Worm (Caenorhabditis elegans) whole organism, young adult: ENCODE data around the gene asp-2.

Experiments
- B0019.2 ChIP-seq: fragments of 200-800 bp; sonication (Bioruptor generic); conservative IDR thresholded peaks from 2 replicates; pipeline ENCODE4 v1.3.6; 2022; ENCODE audit warnings: missing genetic modification reagents, missing genetic modification characterization, missing compliant biosample characterization
- B0035.1 ChIP-seq: sonication (generic microtip); optimal IDR thresholded peaks from 2 replicates; lab custom pipeline; 2016; ENCODE audit warnings: missing genetic modification characterization, mild to moderate bottlenecking, missing compliant biosample characterization, missing genotype, missing genetic modification reagents
- B0261.1 ChIP-seq: sonication (generic microtip); optimal IDR thresholded peaks from 2 replicates; lab custom pipeline; 2016; ENCODE audit warnings: mild to moderate bottlenecking, missing genetic modification characterization, moderate library complexity, missing compliant biosample characterization
- D2030.7 ChIP-seq: fragments of 200-800 bp; sonication (Bioruptor generic); IDR thresholded peaks from 2 replicates; pipeline ENCODE4 v1.3.6; 2022; ENCODE audit warnings: missing genetic modification reagents, missing genetic modification characterization, missing compliant biosample characterization
- F23B12.7 ChIP-seq: sonication (generic microtip); optimal IDR thresholded peaks from 2 replicates; lab custom pipeline; 2017; ENCODE audit warnings: missing genetic modification characterization, mild to moderate bottlenecking, missing compliant biosample characterization, antibody characterized with exemption, moderate library complexity; ENCODE audit not compliant: insufficient read depth
- F33H1.4 ChIP-seq: fragments of 200-800 bp; sonication (Bioruptor generic); IDR thresholded peaks from 2 replicates; pipeline ENCODE4 v1.3.6; 2022; ENCODE audit warnings: missing genetic modification reagents, missing genetic modification characterization, missing compliant biosample characterization
- F39B2.1 ChIP-seq: fragments of 200-800 bp; sonication (Bioruptor generic); IDR thresholded peaks from 2 replicates; pipeline ENCODE4 v1.3.6; 2022; ENCODE audit warnings: missing genetic modification reagents, missing genetic modification characterization, missing compliant biosample characterization
- F55B11.4 ChIP-seq: sonication (generic microtip); optimal IDR thresholded peaks from 2 replicates; lab custom pipeline; 2016; ENCODE audit warnings: missing compliant biosample characterization, missing genetic modification characterization, borderline replicate concordance; ENCODE audit not compliant: insufficient read depth
- F57A8.1 ChIP-seq: fragments of 200-800 bp; sonication (Bioruptor generic); optimal IDR thresholded peaks from 2 replicates; lab custom pipeline; 2018; ENCODE audit warnings: mild to moderate bottlenecking, missing genetic modification characterization, moderate library complexity, missing compliant biosample characterization
- F57C9.4 ChIP-seq: sonication (generic microtip); optimal IDR thresholded peaks from 2 replicates; lab custom pipeline; 2017; ENCODE audit warnings: mild to moderate bottlenecking, missing genetic modification characterization, missing compliant biosample characterization
- T07F8.4 ChIP-seq: sonication (generic microtip); optimal IDR thresholded peaks from 2 replicates; lab custom pipeline; 2016; ENCODE audit warnings: mild to moderate bottlenecking, missing genetic modification characterization, moderate library complexity, missing compliant biosample characterization
- T26A5.8 ChIP-seq: sonication (generic microtip); optimal IDR thresholded peaks from 2 replicates; lab custom pipeline; 2016; ENCODE audit warnings: missing genetic modification characterization, missing compliant biosample characterization
- Y53G8AR.9 ChIP-seq: fragments of 200-800 bp; sonication (Bioruptor generic); conservative IDR thresholded peaks from 2 replicates; pipeline ENCODE4 v1.3.6; 2022; ENCODE audit warnings: missing genetic modification reagents, missing genetic modification characterization, missing compliant biosample characterization
- Y67H2A.10 ChIP-seq: fragments of 200-800 bp; sonication (Bioruptor generic); conservative IDR thresholded peaks from 2 replicates; pipeline ENCODE4 v1.3.6; 2022; ENCODE audit warnings: missing genetic modification reagents, missing genetic modification characterization, missing compliant biosample characterization
- akir-1 ChIP-seq: fragments of 200-800 bp; sonication (Bioruptor generic); optimal IDR thresholded peaks from 2 replicates; lab custom pipeline; 2018; ENCODE audit warnings: mild to moderate bottlenecking, missing genetic modification characterization, moderate library complexity, missing compliant biosample characterization
- ama-1 ChIP-seq, 3 experiments: fragments of 150-350 bp in 1 of 3; sonication (generic microtip) in 2 of 3; optimal IDR thresholded peaks; 2 replicates each; lab custom pipeline; 2014 to 2018; ENCODE audit warnings: missing biosample characterization in 2 of 3, missing genetic modification characterization in 2 of 3, missing genetic modification reagents in 2 of 3
- aptf-3 ChIP-seq: fragments of 200-800 bp; sonication (Bioruptor generic); IDR thresholded peaks from 2 replicates; pipeline ENCODE4 v1.3.6; 2022; ENCODE audit warnings: missing genetic modification characterization, missing compliant biosample characterization
- ceh-100 ChIP-seq: fragments of 200-800 bp; sonication (Bioruptor generic); IDR thresholded peaks from 2 replicates; pipeline ENCODE4 v1.3.6; 2022; ENCODE audit warnings: missing genetic modification reagents, missing genetic modification characterization, missing compliant biosample characterization
- ceh-27 ChIP-seq: fragments of 200-800 bp; sonication (Bioruptor generic); optimal IDR thresholded peaks from 2 replicates; lab custom pipeline; 2018; ENCODE audit warnings: mild to moderate bottlenecking, missing genetic modification characterization, moderate library complexity, missing compliant biosample characterization
- dox-1 ChIP-seq: fragments of 200-800 bp; sonication (Bioruptor generic); IDR thresholded peaks from 2 replicates; pipeline ENCODE4 v1.3.6; 2022; ENCODE audit warnings: missing genetic modification reagents, missing genetic modification characterization, missing compliant biosample characterization
- dpff-1 ChIP-seq: sonication (generic microtip); optimal IDR thresholded peaks from 2 replicates; lab custom pipeline; 2017; ENCODE audit warnings: mild to moderate bottlenecking, missing genetic modification characterization, missing compliant biosample characterization
- dpl-1 ChIP-seq: fragments of 150-350 bp; optimal IDR thresholded peaks from 2 replicates; lab custom pipeline; 2014; ENCODE audit warnings: missing biosample characterization, missing genetic modification reagents, missing genetic modification characterization
- egl-18 ChIP-seq: fragments of 200-800 bp; sonication (Bioruptor generic); IDR thresholded peaks from 2 replicates; pipeline ENCODE4 v1.3.6; 2022; ENCODE audit warnings: missing genetic modification reagents, missing genetic modification characterization, missing compliant biosample characterization
- ekl-4 ChIP-seq: fragments of 200-800 bp; sonication (Bioruptor generic); IDR thresholded peaks from 2 replicates; pipeline ENCODE4 v1.3.6; 2022; ENCODE audit warnings: missing genetic modification reagents, missing genetic modification characterization, missing compliant biosample characterization
- ets-4 ChIP-seq: fragments of 200-800 bp; sonication (Bioruptor generic); optimal IDR thresholded peaks from 2 replicates; lab custom pipeline; 2018; ENCODE audit warnings: mild to moderate bottlenecking, missing genetic modification characterization, missing compliant biosample characterization
- hlh-12 ChIP-seq: sonication (generic microtip); optimal IDR thresholded peaks from 2 replicates; lab custom pipeline; 2016; ENCODE audit warnings: missing genetic modification characterization, missing compliant biosample characterization
- hmg-1.2 ChIP-seq: fragments of 200-800 bp; sonication (Bioruptor generic); IDR thresholded peaks from 2 replicates; pipeline ENCODE4 v1.3.6; 2022; ENCODE audit warnings: missing genetic modification reagents, missing genetic modification characterization, missing compliant biosample characterization
- lin-26 ChIP-seq: fragments of 200-800 bp; sonication (Bioruptor generic); IDR thresholded peaks from 2 replicates; pipeline ENCODE4 v1.3.6; 2022; ENCODE audit warnings: missing genetic modification reagents, missing genetic modification characterization, missing compliant biosample characterization
- lin-40 ChIP-seq: sonication (generic microtip); optimal IDR thresholded peaks from 2 replicates; lab custom pipeline; 2016; ENCODE audit warnings: missing genetic modification characterization, mild to moderate bottlenecking, missing compliant biosample characterization, missing genotype, missing genetic modification reagents
- lsl-1 ChIP-seq: fragments of 200-800 bp; sonication (Bioruptor generic); optimal IDR thresholded peaks from 2 replicates; lab custom pipeline; 2018; ENCODE audit warnings: mild to moderate bottlenecking, missing genetic modification characterization, moderate library complexity, missing compliant biosample characterization
- mel-28 ChIP-seq: sonication (generic microtip); optimal IDR thresholded peaks from 2 replicates; lab custom pipeline; 2016; ENCODE audit warnings: borderline replicate concordance, mild to moderate bottlenecking, missing genetic modification characterization, missing compliant biosample characterization
- nfya-1 ChIP-seq: sonication (generic microtip); optimal IDR thresholded peaks from 2 replicates; lab custom pipeline; 2017; ENCODE audit warnings: antibody characterized with exemption, missing compliant biosample characterization, missing genetic modification characterization, borderline replicate concordance; ENCODE audit not compliant: insufficient read depth
- nfya-2 ChIP-seq: fragments of 200-800 bp; sonication (Bioruptor generic); IDR thresholded peaks from 2 replicates; pipeline ENCODE4 v1.3.6; 2022; ENCODE audit warnings: missing genetic modification reagents, missing genetic modification characterization, missing compliant biosample characterization
- nhr-120 ChIP-seq: fragments of 200-800 bp; sonication (Bioruptor generic); IDR thresholded peaks from 2 replicates; pipeline ENCODE4 v1.3.6; 2022; ENCODE audit warnings: missing genetic modification characterization, missing compliant biosample characterization
- nhr-179 ChIP-seq: sonication (generic microtip); optimal IDR thresholded peaks from 2 replicates; lab custom pipeline; 2016; ENCODE audit warnings: mild to moderate bottlenecking, missing genetic modification characterization, missing compliant biosample characterization
- pbrm-1 ChIP-seq: fragments of 200-800 bp; sonication (Bioruptor generic); IDR thresholded peaks from 2 replicates; pipeline ENCODE4 v1.3.6; 2022; ENCODE audit warnings: missing genetic modification reagents, missing genetic modification characterization, missing compliant biosample characterization
- pha-4 ChIP-seq: fragments of 150-350 bp; sonication (generic microtip); optimal IDR thresholded peaks from 2 replicates; lab custom pipeline; 2014; ENCODE audit warnings: missing biosample characterization, missing genetic modification reagents, missing genetic modification characterization
- rcor-1 ChIP-seq: fragments of 200-800 bp; sonication (Bioruptor generic); IDR thresholded peaks from 2 replicates; pipeline ENCODE4 v1.3.6; 2022; ENCODE audit warnings: missing genetic modification reagents, missing genetic modification characterization, missing compliant biosample characterization
- rec-8 ChIP-seq, 2 experiments: sonication (generic microtip); optimal IDR thresholded peaks; 2 replicates each; lab custom pipeline; 2016; ENCODE audit warnings: mild to moderate bottlenecking in 2 of 2, missing genetic modification characterization in 2 of 2, missing genetic modification reagents in 2 of 2, missing genotype in 2 of 2, missing biosample characterization in 1 of 2, missing compliant biosample characterization in 1 of 2, moderate library complexity in 1 of 2
- rpc-1 ChIP-seq, 2 experiments: fragments of 150-350 bp in 1 of 2; sonication (generic microtip) in 1 of 2; optimal IDR thresholded peaks; 2 replicates each; lab custom pipeline; 2014 to 2018; ENCODE audit warnings: missing biosample characterization in 1 of 2, missing genetic modification characterization in 1 of 2, missing genetic modification reagents in 1 of 2, missing genotype in 1 of 2
- snpc-1.3 ChIP-seq: sonication (generic microtip); optimal IDR thresholded peaks from 2 replicates; lab custom pipeline; 2017; ENCODE audit warnings: missing genetic modification characterization, mild to moderate bottlenecking, missing compliant biosample characterization, antibody characterized with exemption, moderate library complexity, missing genotype, missing genetic modification reagents; ENCODE audit not compliant: insufficient read depth
- snpc-3.4 ChIP-seq: sonication (generic microtip); optimal IDR thresholded peaks from 2 replicates; lab custom pipeline; 2017; ENCODE audit warnings: missing genetic modification characterization, mild to moderate bottlenecking, missing compliant biosample characterization, antibody characterized with exemption, moderate library complexity, missing genotype, missing genetic modification reagents
- sptf-2 ChIP-seq: fragments of 200-800 bp; sonication (Bioruptor generic); optimal IDR thresholded peaks from 2 replicates; lab custom pipeline; 2018; ENCODE audit warnings: mild to moderate bottlenecking, missing genetic modification characterization, missing compliant biosample characterization
- xnd-1 ChIP-seq: sonication (generic microtip); optimal IDR thresholded peaks from 2 replicates; lab custom pipeline; 2016; ENCODE audit warnings: missing genotype, missing genetic modification reagents, missing genetic modification characterization, missing compliant biosample characterization
- ztf-18 ChIP-seq: sonication (generic microtip); optimal IDR thresholded peaks from 2 replicates; lab custom pipeline; 2016; ENCODE audit warnings: missing genotype, mild to moderate bottlenecking, missing genetic modification characterization, missing compliant biosample characterization
- ztf-6 ChIP-seq: fragments of 200-800 bp; sonication (Bioruptor generic); IDR thresholded peaks from 2 replicates; pipeline ENCODE4 v1.3.6; 2022; ENCODE audit warnings: missing genetic modification reagents, missing genetic modification characterization, missing compliant biosample characterization

The asp-2 gene

DNA sequence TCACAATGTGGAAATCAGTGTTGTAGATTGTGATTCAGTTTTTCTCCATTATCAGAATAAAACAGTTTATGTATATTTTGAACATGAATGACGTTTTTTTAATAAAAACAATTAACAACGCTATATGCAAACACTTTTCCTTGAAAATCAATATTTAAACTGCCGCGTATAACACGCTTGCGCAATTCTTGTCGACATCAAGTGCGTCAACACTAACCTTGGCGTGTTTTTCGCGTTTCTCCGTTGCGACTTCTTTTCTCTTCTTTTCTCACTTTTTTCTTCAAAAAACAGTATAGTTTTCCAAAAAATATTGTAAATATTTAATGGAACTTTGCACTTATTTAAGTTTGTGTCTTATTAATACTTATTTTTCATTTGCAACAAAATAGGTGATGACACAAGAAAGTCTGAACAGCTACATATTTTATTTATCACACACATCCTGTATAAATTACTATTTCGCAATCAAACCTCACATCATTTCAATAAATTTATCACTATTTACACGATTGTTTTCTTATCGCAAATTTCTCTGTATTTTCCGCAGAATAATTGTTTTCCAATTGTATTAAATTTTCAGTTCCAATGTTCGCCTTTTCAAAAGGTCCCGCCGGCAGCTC is 27.5 kb upstream of the asp-2 start, which contains the start of gene spas-1 (continued):
- TF ChIP-seq hmg-1.2, result peak; percentile 29; the same call in 1 of the 2 replicates
- TF ChIP-seq ets-4, result no peak
- TF ChIP-seq dpff-1 (tag; lab: Kevin White, UChicago), result no peak
- TF ChIP-seq F57A8.1 (GFP tag; lab: Kevin White, UChicago), result no peak
- peak; percentile 85 for TF ChIP-seq rcor-1 (GFP tag; lab: Robert Waterston, UW)
- no peak for TF ChIP-seq lin-26
- TF ChIP-seq pha-4, result peak; percentile 81
- TF ChIP-seq rec-8 (tag; optimal IDR thresholded peaks at IDR 0.05; lab: Kevin White, UChicago), result no peak
- no peak for TF ChIP-seq T07F8.4 (tag; lab: Kevin White, UChicago)
- no peak for TF ChIP-seq Y67H2A.10 (GFP tag; lab: Robert Waterston, UW)
- TF ChIP-seq nhr-179 (tag; lab: Kevin White, UChicago), result no peak
- no peak; the same call in 1 of the 2 replicates for TF ChIP-seq D2030.7 (GFP tag; lab: Robert Waterston, UW)
- peak; percentile 52 for TF ChIP-seq F33H1.4
- TF ChIP-seq ceh-100 (GFP tag; lab: Robert Waterston, UW), result peak; percentile 34; the same call in 1 of the 2 replicates
- TF ChIP-seq snpc-1.3 (tag; lab: Kevin White, UChicago), result no peak
- TF ChIP-seq F23B12.7 (tag; lab: Kevin White, UChicago), result peak; percentile 88
- no peak for TF ChIP-seq B0261.1 (tag; lab: Kevin White, UChicago)
- no peak for TF ChIP-seq F55B11.4 (tag; lab: Kevin White, UChicago)
- no peak for TF ChIP-seq B0019.2
- TF ChIP-seq dpl-1, result peak; percentile 91
- no peak for TF ChIP-seq ama-1 (optimal IDR thresholded peaks at IDR 0.05; lab: Kevin White, UChicago)
- no peak for TF ChIP-seq ama-1 (GFP tag; optimal IDR thresholded peaks at IDR 0.05; lab: Kevin White, UChicago)
- TF ChIP-seq aptf-3, result no peak
- no peak for TF ChIP-seq F39B2.1 (GFP tag; lab: Robert Waterston, UW)
- TF ChIP-seq hlh-12 (tag; lab: Kevin White, UChicago), result no peak
- TF ChIP-seq nhr-120, result no peak
- TF ChIP-seq F57C9.4, result no peak
- peak; percentile 86 for TF ChIP-seq lin-40 (tag; lab: Kevin White, UChicago)
- no peak for TF ChIP-seq akir-1
- peak; percentile 56 for TF ChIP-seq ceh-27 (GFP tag; lab: Kevin White, UChicago)
- no peak for TF ChIP-seq rpc-1 (optimal IDR thresholded peaks at IDR 0.05; lab: Kevin White, UChicago)
- TF ChIP-seq rpc-1 (tag; optimal IDR thresholded peaks at IDR 0.05; lab: Kevin White, UChicago), result no peak
- TF ChIP-seq nfya-1, result no peak
- TF ChIP-seq snpc-3.4 (tag; lab: Kevin White, UChicago), result peak; percentile 71
- TF ChIP-seq egl-18 (GFP tag; lab: Robert Waterston, UW), result no peak
- peak; percentile 98 for TF ChIP-seq ztf-18 (tag; lab: Kevin White, UChicago)
- 0 out of 2 replicates have a peak, but pooled peaks have one; percentile 22 for TF ChIP-seq Y53G8AR.9 (GFP tag; lab: Robert Waterston, UW)
- peak; percentile 54 for TF ChIP-seq lsl-1
- no peak for TF ChIP-seq sptf-2
- no peak for TF ChIP-seq ztf-6 (GFP tag; lab: Robert Waterston, UW)
- peak; percentile 70; the same call in 1 of the 2 replicates for TF ChIP-seq ekl-4 (GFP tag; lab: Robert Waterston, UW)
- TF ChIP-seq xnd-1, result peak; percentile 40
- TF ChIP-seq nfya-2 (GFP tag; lab: Robert Waterston, UW), result no peak
- peak; percentile 10 for TF ChIP-seq B0035.1
- TF ChIP-seq mel-28, result no peak
- peak; percentile 85 for TF ChIP-seq dox-1 (GFP tag; lab: Robert Waterston, UW)
- TF ChIP-seq pbrm-1 (GFP tag; lab: Robert Waterston, UW), result peak; percentile 83; the same call in 1 of the 2 replicates
- no peak for TF ChIP-seq T26A5.8 (tag; lab: Kevin White, UChicago)
